Worm (Caenorhabditis elegans): ENCODE data around the gene srw-101.

- TF ChIP-seq lin-11 (tag; optimal IDR thresholded peaks at IDR 0.05) (no peak), zip-5 (tag; optimal IDR thresholded peaks at IDR 0.05) (no peak), ama-1 (optimal IDR thresholded peaks at IDR 0.05) (no peak)
Measured at ce11 chrV:1721966-1722365, at the start of gene srw-101.
